Worm (Caenorhabditis elegans): ENCODE measurements around the gene B0393.4.

B0393.4 gene

ce11 chrIII:4735443-4735842 lies 28.0 kb downstream of the B0393.4 start, which contains the start of gene F17C8.7:
F17C8.7 (plus strand) TSS chrIII:4735743.
- TF ChIP-seq pat-9 (tag; optimal IDR thresholded peaks at IDR 0.05) (no peak), sdc-2 (tag; optimal IDR thresholded peaks at IDR 0.05) (no peak), che-1 (tag; optimal IDR thresholded peaks at IDR 0.05) (no peak), mec-3 (tag; optimal IDR thresholded peaks at IDR 0.05; ENCODE audit: borderline replicate concordance) (no peak), F13H6.1 (tag; optimal IDR thresholded peaks at IDR 0.05) (no peak), ceh-48 (tag; optimal IDR thresholded peaks at IDR 0.05) (no peak), ceh-45 (GFP tag; IDR thresholded peaks at IDR 0.05) (no peak), dve-1 (tag; optimal IDR thresholded peaks at IDR 0.05) (no peak), zip-5 (tag; optimal IDR thresholded peaks at IDR 0.05) (no peak), ceh-14 (tag; optimal IDR thresholded peaks at IDR 0.05) (no peak), pha-2 (tag; optimal IDR thresholded peaks at IDR 0.05) (no peak), hlh-30 (tag; optimal IDR thresholded peaks at IDR 0.05; ENCODE audit: insufficient read depth) (no peak), ceh-24 (tag; optimal IDR thresholded peaks at IDR 0.05) (no peak), pax-1 (tag; optimal IDR thresholded peaks at IDR 0.05) (no peak), sox-2 (GFP tag; IDR thresholded peaks at IDR 0.05) (no peak), ceh-2 (tag; optimal IDR thresholded peaks at IDR 0.05) (no peak), ceh-6 (GFP tag; optimal IDR thresholded peaks at IDR 0.05) (no peak), ceh-19 (GFP tag; optimal IDR thresholded peaks at IDR 0.05) (no peak), elt-2 (tag; optimal IDR thresholded peaks at IDR 0.05) (no peak)

- TF ChIP-seq ttx-3 (tag; optimal IDR thresholded peaks at IDR 0.05) (no peak), ahr-1 (tag; optimal IDR thresholded peaks at IDR 0.05) (no peak), pha-2 (tag; optimal IDR thresholded peaks at IDR 0.05) (no peak), ceh-9 (tag; optimal IDR thresholded peaks at IDR 0.05) (no peak), sdc-2 (tag; optimal IDR thresholded peaks at IDR 0.05) (no peak), tbx-7 (tag; optimal IDR thresholded peaks at IDR 0.05) (no peak), K02D7.2 (tag; optimal IDR thresholded peaks at IDR 0.05) (no peak), K09A11.1 (tag; optimal IDR thresholded peaks at IDR 0.05; ENCODE audit: insufficient read depth) (no peak), tbx-2 (tag; optimal IDR thresholded peaks at IDR 0.05) (no peak), ceh-2 (tag; optimal IDR thresholded peaks at IDR 0.05) (no peak), odd-2 (tag; optimal IDR thresholded peaks at IDR 0.05) (no peak), hlh-8 (tag; optimal IDR thresholded peaks at IDR 0.05) (no peak), ets-4 (tag; optimal IDR thresholded peaks at IDR 0.05) (no peak), dve-1 (tag; optimal IDR thresholded peaks at IDR 0.05) (no peak), madf-2 (tag; optimal IDR thresholded peaks at IDR 0.05) (no peak)
These were observed 29.4 kb downstream of the B0393.4 start, which contains the start of gene F17C8.9 for ce11 chrIII:4734056-4734455. F17C8.9 (plus strand) TSS chrIII:4734356.

DNA sequence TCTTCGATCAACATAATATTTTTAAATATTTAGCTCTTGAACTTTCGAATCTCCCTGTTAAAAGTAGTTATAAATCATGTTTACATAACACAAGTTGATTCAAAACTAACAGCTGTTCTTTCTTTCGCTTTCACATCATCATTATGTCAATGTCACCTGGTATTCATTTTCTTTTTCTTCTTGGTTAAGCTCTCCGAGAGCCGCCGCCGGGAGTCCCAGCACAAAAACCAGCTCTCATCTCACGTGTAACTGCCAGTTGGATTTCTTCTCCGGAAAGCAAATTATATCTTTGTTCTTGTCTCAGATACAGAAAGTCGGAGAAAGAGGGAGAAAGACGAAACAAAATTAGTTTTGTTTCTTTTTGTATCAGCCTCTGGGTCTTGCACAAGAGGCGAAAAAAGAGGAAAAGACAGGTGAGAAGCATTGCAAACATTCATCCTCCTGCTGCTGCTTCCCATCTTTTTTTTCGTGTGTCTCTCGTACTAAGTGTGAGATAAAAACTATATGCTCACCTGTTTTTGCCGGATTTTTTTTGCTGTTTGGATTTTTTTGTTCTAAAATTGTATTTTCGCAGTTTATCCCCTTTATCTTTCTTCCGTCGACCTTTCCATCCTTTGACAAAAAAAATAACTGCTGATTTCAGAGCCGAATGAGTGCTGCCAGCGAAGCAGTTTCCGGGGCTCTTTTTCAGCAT lies 32.0 kb downstream of the B0393.4 start, which contains the start of gene F17C8.3:
F17C8.3 (plus strand) TSS at position 644 of the 694 bp plus-strand sequence.
- TF ChIP-seq hlh-6 (tag; optimal IDR thresholded peaks at IDR 0.05) (no peak), ceh-30 (tag; optimal IDR thresholded peaks at IDR 0.05) (no peak), ceh-18 (tag; optimal IDR thresholded peaks at IDR 0.05) (peak; percentile 69), hlh-13 (GFP tag; optimal IDR thresholded peaks at IDR 0.05) (no peak), pros-1 (tag; optimal IDR thresholded peaks at IDR 0.05) (no peak)

DNA sequence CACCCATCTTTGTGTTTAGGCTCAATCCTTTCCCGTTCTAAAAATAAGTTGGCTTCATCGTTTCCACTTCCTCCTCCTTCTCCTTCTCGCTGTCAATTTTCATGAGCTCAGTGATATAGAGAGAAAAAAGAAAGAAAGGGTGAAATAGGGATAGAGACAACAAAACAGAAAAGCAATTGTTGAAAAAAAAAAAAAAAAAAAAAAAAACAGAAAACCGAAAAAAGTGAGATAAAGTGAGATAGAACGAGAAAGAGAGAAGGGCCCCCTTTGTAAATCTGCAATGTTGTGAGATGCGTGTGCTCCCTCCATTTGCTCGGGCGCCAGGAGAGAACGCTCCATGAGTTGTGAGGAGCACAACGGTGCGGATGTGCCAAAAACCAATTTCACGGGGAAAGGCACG lies 39.5 kb downstream of the B0393.4 start:
- TF ChIP-seq ceh-19 (GFP tag; optimal IDR thresholded peaks at IDR 0.05) (no peak), ceh-18 (tag; optimal IDR thresholded peaks at IDR 0.05) (peak; percentile 14), unc-42 (tag; optimal IDR thresholded peaks at IDR 0.05) (peak; percentile 17)
